Worm (Caenorhabditis elegans): ENCODE data around the gene jtr-1.

The jtr-1 gene

DNA sequence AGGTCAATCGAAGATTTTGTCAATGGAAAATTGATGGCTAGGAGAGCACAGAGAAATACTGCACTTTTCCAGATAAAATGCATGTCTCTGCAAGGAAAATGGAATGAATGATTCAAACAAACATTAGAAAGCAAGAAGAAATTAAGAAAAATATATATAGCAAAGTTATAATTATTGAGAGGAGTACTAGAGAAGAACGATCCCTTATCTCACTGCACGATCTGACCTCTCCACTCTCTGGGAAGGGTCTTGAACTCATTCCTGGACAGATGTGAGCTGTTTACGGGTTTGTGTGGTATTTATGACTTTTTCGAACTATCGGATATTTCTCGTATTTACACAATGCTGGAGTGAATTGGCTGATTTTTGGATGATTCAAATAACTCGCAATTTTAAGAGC, 9.5 kb downstream of the jtr-1 start, which contains the start of gene Y77E11A.23:
TSS of gene Y77E11A.23 (minus strand) at position 107 of the 400 bp plus-strand sequence.
- TF ChIP-seq egl-27 (tag; optimal IDR thresholded peaks at IDR 0.05) = no peak
- no peak for TF ChIP-seq madf-9 (GFP tag; conservative IDR thresholded peaks at IDR 0.05)
- no peak for TF ChIP-seq madf-5 (GFP tag; IDR thresholded peaks at IDR 0.05)
- no peak for TF ChIP-seq hlh-11 (tag; optimal IDR thresholded peaks at IDR 0.05)
- no peak for TF ChIP-seq lir-3 (tag; optimal IDR thresholded peaks at IDR 0.05)
- TF ChIP-seq tag-97 (GFP tag; IDR thresholded peaks at IDR 0.05) = no peak
- no peak for TF ChIP-seq nhr-76 (tag; optimal IDR thresholded peaks at IDR 0.05)
- TF ChIP-seq ceh-62 (tag; optimal IDR thresholded peaks at IDR 0.05) = no peak
- TF ChIP-seq Y105C5A.15 (GFP tag; IDR thresholded peaks at IDR 0.05) = no peak
- no peak for TF ChIP-seq spr-1 (tag; optimal IDR thresholded peaks at IDR 0.05)
- TF ChIP-seq daf-16 (GFP tag; optimal IDR thresholded peaks at IDR 0.05) = no peak
- no peak for TF ChIP-seq daf-16 (tag; optimal IDR thresholded peaks at IDR 0.05)
- no peak for TF ChIP-seq nhr-25 (tag; optimal IDR thresholded peaks at IDR 0.05; ENCODE audit: borderline replicate concordance, insufficient read depth)
- TF ChIP-seq nhr-237 (tag; optimal IDR thresholded peaks at IDR 0.05) = no peak
- no peak for TF ChIP-seq hmg-1.1 (GFP tag; IDR thresholded peaks at IDR 0.05)

DNA sequence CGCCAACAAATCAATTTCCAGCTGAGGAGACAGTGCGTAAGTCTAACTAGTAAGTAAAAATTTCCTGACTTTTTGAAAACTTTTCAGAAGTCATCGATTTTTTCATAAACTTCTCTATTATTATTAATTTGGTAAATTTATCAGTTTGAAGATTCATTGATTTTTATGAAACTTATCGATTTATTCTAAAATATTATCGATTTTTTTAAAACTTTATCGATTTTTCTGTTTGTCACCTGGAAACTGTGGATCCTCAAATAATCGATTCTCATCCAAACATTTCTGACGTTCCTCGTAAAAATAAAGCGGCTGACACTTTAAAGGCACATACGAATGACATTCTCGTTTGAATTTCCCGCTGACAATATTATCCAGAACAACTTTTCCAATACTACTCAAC, 13.2 kb downstream of the jtr-1 start:
- TF ChIP-seq nhr-111 (GFP tag; optimal IDR thresholded peaks at IDR 0.05) (no peak), duxl-1 (tag; optimal IDR thresholded peaks at IDR 0.05; ENCODE audit: poor library complexity) (no peak), ceh-28 (tag; optimal IDR thresholded peaks at IDR 0.05) (peak; percentile 75), madf-9 (GFP tag; conservative IDR thresholded peaks at IDR 0.05) (no peak), mdt-29 (GFP tag; IDR thresholded peaks at IDR 0.05) (no peak), nhr-102 (tag; optimal IDR thresholded peaks at IDR 0.05) (no peak)

DNA sequence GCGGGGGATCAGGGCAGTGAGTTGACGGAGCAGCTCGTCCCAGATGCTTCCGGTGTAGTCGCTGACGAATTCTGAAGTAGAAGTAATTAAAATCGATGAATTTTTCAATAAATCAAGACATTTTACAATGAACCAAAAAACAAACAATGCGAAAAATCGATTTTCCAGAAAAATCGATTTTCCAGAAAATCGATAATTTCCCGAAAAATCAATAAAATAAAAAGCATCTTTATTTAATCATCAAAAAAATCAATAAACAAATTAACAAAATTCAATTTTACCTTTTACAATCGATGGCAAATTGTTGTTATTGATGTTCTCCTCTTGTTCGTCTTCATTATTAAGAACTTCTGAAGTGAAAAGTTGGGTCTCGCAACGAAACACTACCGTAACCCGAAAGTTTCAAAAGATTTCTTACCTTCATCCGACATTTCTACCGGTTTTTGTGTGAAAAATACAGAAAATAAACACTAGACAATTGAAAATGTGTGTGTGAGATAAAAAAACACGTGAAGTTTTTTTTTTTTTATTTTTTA, 13.9 kb downstream of the jtr-1 start, which contains the start of gene clp-6:
TSS of gene clp-6 (minus strand) at position 486 of the 536 bp plus-strand sequence.
- TF ChIP-seq snpc-1.2 (GFP tag; IDR thresholded peaks at IDR 0.05) = no peak
- no peak for TF ChIP-seq lin-13 (GFP tag; optimal IDR thresholded peaks at IDR 0.05)
- TF ChIP-seq ceh-28 (tag; optimal IDR thresholded peaks at IDR 0.05) = peak; percentile 94
- no peak for TF ChIP-seq ces-1 (GFP tag; optimal IDR thresholded peaks at IDR 0.05)

DNA sequence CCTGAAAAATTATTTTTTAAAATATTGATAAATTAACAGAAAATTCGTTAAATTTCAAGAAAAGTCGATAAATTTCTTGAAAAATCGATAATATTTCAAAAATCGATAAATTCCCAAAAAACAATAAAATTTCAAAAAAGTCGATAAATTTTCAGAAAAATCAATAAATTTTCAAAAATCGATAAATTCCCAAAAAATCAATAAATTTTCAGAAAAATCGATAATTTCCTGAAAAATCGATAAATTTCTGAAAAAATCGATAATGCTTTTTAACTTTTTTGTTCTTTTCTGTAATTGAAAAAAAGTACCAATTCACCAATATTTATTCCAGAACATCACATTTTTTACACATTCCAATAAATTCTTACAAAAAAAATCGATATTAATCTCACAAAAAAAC, 14.4 kb downstream of the jtr-1 start:
- TF ChIP-seq sdz-12 (GFP tag; optimal IDR thresholded peaks at IDR 0.05) (no peak), ceh-28 (tag; optimal IDR thresholded peaks at IDR 0.05) (peak; percentile 98), T26A8.4 (GFP tag; IDR thresholded peaks at IDR 0.05) (no peak)

DNA sequence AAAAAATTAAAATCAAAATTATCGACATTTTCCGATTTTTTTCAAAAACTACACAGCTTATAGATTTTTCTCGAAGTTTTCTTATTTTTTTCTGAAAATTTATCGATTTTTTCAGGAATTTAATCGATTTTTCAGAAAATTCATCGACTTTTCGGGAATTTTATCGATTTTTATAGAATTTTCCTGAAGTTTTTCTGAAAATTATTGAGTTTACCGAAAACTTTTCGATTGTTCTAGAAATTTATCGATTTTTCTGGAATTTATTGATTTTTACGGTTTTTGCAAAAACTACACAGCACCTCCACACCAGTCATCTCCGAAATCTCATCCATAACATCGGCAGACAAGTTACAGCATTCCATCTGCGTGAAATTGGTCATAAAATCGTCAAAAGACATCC, 16.9 kb downstream of the jtr-1 start:
- peak; percentile 74 for TF ChIP-seq ceh-28 (tag; optimal IDR thresholded peaks at IDR 0.05)
- TF ChIP-seq hmg-1.1 (GFP tag; IDR thresholded peaks at IDR 0.05) = 0 out of 2 replicates have a peak, but pooled peaks have one; percentile 12
- TF ChIP-seq madf-9 (GFP tag; conservative IDR thresholded peaks at IDR 0.05) = no peak

DNA sequence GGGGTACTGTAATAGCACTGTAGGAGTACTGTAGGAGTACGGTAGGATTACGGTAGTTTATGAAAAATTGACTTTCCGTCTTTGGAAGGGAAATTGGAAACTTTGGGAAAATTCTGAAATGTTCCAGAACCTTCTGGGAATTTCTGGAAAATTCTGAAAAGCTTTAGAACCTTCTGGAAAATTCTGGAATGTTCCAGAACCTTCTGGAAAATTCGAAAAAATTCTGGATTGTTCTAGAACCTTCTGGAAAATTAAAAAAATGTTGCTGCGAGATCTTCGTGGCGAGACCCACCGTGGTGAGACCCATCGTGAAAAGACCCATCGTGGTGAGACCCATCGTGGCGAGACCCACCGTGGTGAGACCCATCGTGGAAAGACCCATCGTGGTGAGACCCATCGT, 19.4 kb downstream of the jtr-1 start:
- TF ChIP-seq set-16 (GFP tag; IDR thresholded peaks at IDR 0.05) = peak; percentile 62; the same call in 1 of the 2 replicates

DNA sequence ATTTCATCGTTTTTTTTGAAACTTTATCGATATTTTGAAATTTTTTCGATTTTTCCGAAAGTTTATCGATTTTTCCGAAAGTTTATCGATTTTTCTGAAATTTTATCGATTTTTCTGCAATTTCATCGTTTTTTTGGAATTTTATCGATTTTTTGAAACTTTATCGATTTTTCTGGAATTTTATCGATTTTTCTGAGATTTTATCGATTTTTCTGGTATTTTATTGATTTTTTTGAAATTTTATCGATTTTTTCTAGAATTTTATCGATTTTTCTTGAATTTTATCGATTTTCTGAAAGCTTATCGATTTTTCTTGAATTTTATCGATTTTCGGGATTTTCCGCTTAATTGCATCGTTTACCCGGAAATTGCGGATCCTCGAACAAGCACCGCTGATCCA, 22.8 kb downstream of the jtr-1 start:
- TF ChIP-seq hif-1 (tag; optimal IDR thresholded peaks at IDR 0.05) (no peak), ceh-28 (tag; optimal IDR thresholded peaks at IDR 0.05) (peak; percentile 94)

Data from whole organism, L4 larva.